Worm (Caenorhabditis elegans): ENCODE measurements around the gene F09B12.5.

The F09B12.5 gene

DNA sequence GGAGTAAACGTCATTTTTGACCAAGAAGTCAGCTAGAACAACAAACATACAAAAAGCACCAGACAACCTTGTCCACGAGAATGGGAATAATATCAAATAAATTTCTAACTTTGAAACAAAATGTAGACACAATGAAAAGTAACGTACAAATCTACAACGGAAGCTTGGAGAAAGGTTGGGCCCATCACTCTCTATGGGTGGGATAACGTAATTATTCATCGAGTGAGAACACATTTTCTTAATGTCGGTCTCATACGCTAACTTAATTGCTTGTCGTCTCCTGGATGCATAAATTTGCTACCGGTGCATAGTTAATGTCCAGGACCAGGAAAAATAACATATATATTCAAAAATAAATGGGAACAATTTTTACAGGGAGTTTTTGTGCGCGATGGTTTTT, 48.7 kb downstream of the F09B12.5 start:
- TF ChIP-seq attf-3 (GFP tag; conservative IDR thresholded peaks at IDR 0.05) (no peak), F23B12.7 (tag; optimal IDR thresholded peaks at IDR 0.05; ENCODE audit: insufficient read depth) (no peak), snpc-1.3 (tag; optimal IDR thresholded peaks at IDR 0.05; ENCODE audit: insufficient read depth) (no peak), repo-1 (tag; optimal IDR thresholded peaks at IDR 0.05) (no peak), mcd-1 (GFP tag; IDR thresholded peaks at IDR 0.05) (no peak), chd-7 (tag; optimal IDR thresholded peaks at IDR 0.05) (no peak), ceh-40 (GFP tag; IDR thresholded peaks at IDR 0.05) (no peak), lin-40 (tag; optimal IDR thresholded peaks at IDR 0.05) (no peak), nfya-1 (tag; optimal IDR thresholded peaks at IDR 0.05; ENCODE audit: borderline replicate concordance, insufficient read depth) (no peak), him-1 (tag; optimal IDR thresholded peaks at IDR 0.05) (no peak), let-526 (GFP tag; IDR thresholded peaks at IDR 0.05) (no peak), ets-4 (GFP tag; optimal IDR thresholded peaks at IDR 0.05) (no peak), lag-1 (GFP tag; IDR thresholded peaks at IDR 0.05) (no peak), ztf-28 (GFP tag; IDR thresholded peaks at IDR 0.05) (no peak), K12H6.12 (tag; optimal IDR thresholded peaks at IDR 0.05) (no peak), egl-44 (GFP tag; IDR thresholded peaks at IDR 0.05) (no peak), B0019.2 (GFP tag; conservative IDR thresholded peaks at IDR 0.05) (no peak), madf-10 (tag; optimal IDR thresholded peaks at IDR 0.05) (no peak), K11D2.4 (GFP tag; IDR thresholded peaks at IDR 0.05) (no peak), snpc-4 (GFP tag; optimal IDR thresholded peaks at IDR 0.05) (no peak), snpc-4 (tag; optimal IDR thresholded peaks at IDR 0.05) (no peak)

DNA sequence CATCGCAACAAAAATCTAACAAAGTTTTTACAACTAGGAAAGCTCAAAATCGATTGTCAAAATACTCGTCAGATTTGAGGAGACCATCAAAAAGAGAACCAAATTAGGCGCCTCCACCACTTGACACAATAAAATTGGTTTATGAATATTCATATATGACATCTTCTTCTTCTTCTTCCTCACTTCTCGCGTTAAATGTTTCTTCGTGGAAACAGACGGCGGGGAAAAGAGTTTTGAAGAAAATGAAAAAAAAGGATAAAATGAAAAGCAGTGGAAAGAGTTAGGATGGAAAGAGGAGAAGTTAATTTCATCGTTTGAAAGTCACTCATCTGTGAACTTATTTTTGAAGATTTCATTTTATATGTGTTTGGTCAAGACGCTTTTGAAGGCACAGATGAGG, 50.4 kb downstream of the F09B12.5 start:
- TF ChIP-seq nfyb-1 (GFP tag; IDR thresholded peaks at IDR 0.05) = no peak
- TF ChIP-seq dox-1 (GFP tag; IDR thresholded peaks at IDR 0.05) = no peak
- no peak for TF ChIP-seq xnd-1 (tag; optimal IDR thresholded peaks at IDR 0.05)
- no peak for TF ChIP-seq efl-1 (GFP tag; optimal IDR thresholded peaks at IDR 0.05)
- no peak for TF ChIP-seq F33H1.4 (GFP tag; IDR thresholded peaks at IDR 0.05)
- TF ChIP-seq hlh-12 (tag; optimal IDR thresholded peaks at IDR 0.05) = no peak
- TF ChIP-seq unc-130 (GFP tag; optimal IDR thresholded peaks at IDR 0.05) = no peak
- TF ChIP-seq nfya-1 (tag; optimal IDR thresholded peaks at IDR 0.05; ENCODE audit: borderline replicate concordance, insufficient read depth) = no peak
- TF ChIP-seq ztf-25 (GFP tag; IDR thresholded peaks at IDR 0.05) = no peak

All from whole organism, young adult.